Worm (Caenorhabditis elegans): ENCODE measurements around the gene ZK287.7.
A peak's percentile ranks its signal among the peaks of the same experiment; 100 is the strongest.

The ZK287.7 gene

ce11 chrV:9692649-9693112, at the start of gene ZK287.7:
Gene ZK287.7 (plus strand): TSS chrV:9693062.
- TF ChIP-seq php-3 (GFP tag; IDR thresholded peaks at IDR 0.05), result no peak
- no peak for TF ChIP-seq lir-3 (tag; optimal IDR thresholded peaks at IDR 0.05)
- no peak for TF ChIP-seq mdl-1 (tag; optimal IDR thresholded peaks at IDR 0.05)
- TF ChIP-seq sdz-12 (GFP tag; optimal IDR thresholded peaks at IDR 0.05), result no peak
- TF ChIP-seq nhr-77 (tag; optimal IDR thresholded peaks at IDR 0.05), result no peak

DNA sequence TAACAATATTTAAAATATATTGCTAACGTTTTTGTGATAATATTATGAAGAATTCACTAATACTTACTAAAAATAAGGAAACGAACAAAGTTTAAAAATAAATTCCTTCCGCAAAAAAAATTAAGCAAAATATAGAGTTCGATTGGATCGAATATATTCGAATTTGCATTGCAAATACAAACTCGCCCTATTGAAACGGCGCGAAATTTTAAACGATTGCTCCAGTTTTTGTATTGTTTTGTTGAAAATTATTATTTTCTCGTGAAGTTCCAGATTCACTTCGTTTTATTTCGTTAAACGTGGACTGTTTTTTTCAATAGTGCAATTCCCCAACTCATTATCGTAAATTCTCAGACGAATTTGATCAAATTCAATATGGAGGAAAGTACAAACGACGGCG, 47.4 kb upstream of the ZK287.7 start, which contains the start of the genes atl-1 and hcp-2:
Gene atl-1, minus strand, starts transcription at position 89 of the 400 bp plus-strand sequence.
Gene hcp-2, plus strand, starts transcription at position 353 of the 400 bp plus-strand sequence.
- TF ChIP-seq ctbp-1 (GFP tag; IDR thresholded peaks at IDR 0.05) (no peak), lin-15B (tag; optimal IDR thresholded peaks at IDR 0.05) (no peak), madf-9 (GFP tag; conservative IDR thresholded peaks at IDR 0.05) (no peak), nhr-41 (GFP tag; IDR thresholded peaks at IDR 0.05) (no peak), dpl-1 (GFP tag; optimal IDR thresholded peaks at IDR 0.05) (peak; percentile 62), hmg-1.1 (GFP tag; IDR thresholded peaks at IDR 0.05) (no peak)

DNA sequence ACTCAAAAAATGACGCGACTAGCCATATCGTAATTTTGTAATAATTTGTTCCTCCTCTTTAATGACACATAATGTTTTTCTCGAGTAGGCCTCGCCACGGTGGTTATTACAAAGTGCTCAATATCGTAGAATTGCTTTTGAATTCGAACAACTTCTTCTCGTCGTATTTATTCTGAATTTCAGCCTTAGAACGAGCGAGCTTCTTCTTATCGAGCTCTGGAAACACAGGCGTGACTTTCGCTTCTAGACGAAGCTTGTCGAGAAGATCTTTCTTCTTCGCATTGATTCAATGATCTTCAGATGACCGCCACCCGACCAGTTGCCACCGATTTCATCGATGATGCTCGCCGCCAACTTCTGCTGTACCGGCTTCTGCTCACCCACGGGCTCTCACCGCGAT, 41.6 kb upstream of the ZK287.7 start, which contains the start of gene T06E4.21:
Gene T06E4.21, plus strand, starts transcription at position 301 of the 400 bp plus-strand sequence.
- TF ChIP-seq lin-1 (GFP tag; IDR thresholded peaks at IDR 0.05) (no peak), ceh-20 (GFP tag; IDR thresholded peaks at IDR 0.05) (no peak), T20F7.1 (GFP tag; optimal IDR thresholded peaks at IDR 0.05) (no peak), lim-7 (GFP tag; IDR thresholded peaks at IDR 0.05) (no peak), duxl-1 (tag; optimal IDR thresholded peaks at IDR 0.05; ENCODE audit: poor library complexity) (no peak), pha-4 (GFP tag; IDR thresholded peaks at IDR 0.05) (no peak), pha-4 (tag; optimal IDR thresholded peaks at IDR 0.05) (no peak)

DNA sequence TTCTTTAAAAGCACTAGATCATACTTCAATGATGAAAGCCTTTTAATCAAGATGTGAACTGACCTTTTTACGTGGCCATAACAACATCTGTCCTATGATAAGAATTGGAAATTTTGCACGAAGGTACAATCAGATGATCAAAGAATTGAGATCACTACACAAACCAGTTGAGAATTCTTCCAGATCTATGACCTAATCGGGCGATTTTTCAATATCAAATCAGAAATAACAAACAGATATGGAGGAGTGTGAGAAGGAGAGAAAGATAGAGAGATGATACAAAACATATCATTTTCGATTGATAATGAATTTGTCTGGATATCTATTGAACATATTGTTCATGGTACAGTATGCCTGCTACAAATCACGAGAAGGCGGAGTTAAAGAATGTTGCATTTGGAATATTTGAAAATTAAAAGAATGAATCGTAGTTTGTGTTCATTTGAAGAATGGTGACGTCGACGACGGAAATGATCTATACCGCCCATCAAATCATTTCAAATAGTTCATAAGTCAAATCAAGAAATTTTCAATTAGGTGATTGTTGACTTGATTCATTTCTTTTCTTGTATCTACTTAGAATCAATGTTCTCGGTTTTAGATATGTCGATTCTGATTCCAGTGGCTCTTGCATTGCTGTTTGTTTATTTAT, 38.6 kb upstream of the ZK287.7 start, which contains the start of gene cyp-29A4:
Gene cyp-29A4, plus strand, starts transcription at position 602 of the 652 bp plus-strand sequence.
- TF ChIP-seq T20F7.1 (GFP tag; optimal IDR thresholded peaks at IDR 0.05), result no peak
- no peak for TF ChIP-seq Y105C5A.15 (GFP tag; IDR thresholded peaks at IDR 0.05)
- TF ChIP-seq nhr-28 (tag; optimal IDR thresholded peaks at IDR 0.05), result peak; percentile 86
- peak; percentile 2 for TF ChIP-seq aha-1 (tag)
- TF ChIP-seq ZK337.2 (GFP tag; IDR thresholded peaks at IDR 0.05), result no peak
- no peak for TF ChIP-seq jun-1 (tag; optimal IDR thresholded peaks at IDR 0.05)
- no peak for TF ChIP-seq vab-7 (GFP tag; IDR thresholded peaks at IDR 0.05)
- no peak for TF ChIP-seq mes-2 (tag; optimal IDR thresholded peaks at IDR 0.05; ENCODE audit: poor library complexity, severe bottlenecking)
- TF ChIP-seq egl-43 (GFP tag; IDR thresholded peaks at IDR 0.05), result no peak
- no peak for TF ChIP-seq T26A8.4 (GFP tag; IDR thresholded peaks at IDR 0.05)
- TF ChIP-seq Y75B8A.6 (GFP tag; IDR thresholded peaks at IDR 0.05), result no peak
- no peak for TF ChIP-seq F37D6.2 (tag; optimal IDR thresholded peaks at IDR 0.05)
- TF ChIP-seq nhr-77 (tag; optimal IDR thresholded peaks at IDR 0.05), result no peak
- TF ChIP-seq hmg-1.1 (GFP tag; IDR thresholded peaks at IDR 0.05), result no peak
- TF ChIP-seq egl-27 (tag; optimal IDR thresholded peaks at IDR 0.05), result no peak
- TF ChIP-seq ZK546.5 (tag; optimal IDR thresholded peaks at IDR 0.05), result no peak
- TF ChIP-seq unc-62 (GFP tag; optimal IDR thresholded peaks at IDR 0.05 in 1 of 2), result peak in 1 of 2 experiments; percentile 66
- TF ChIP-seq unc-62 (tag; optimal IDR thresholded peaks at IDR 0.05), result no peak

DNA sequence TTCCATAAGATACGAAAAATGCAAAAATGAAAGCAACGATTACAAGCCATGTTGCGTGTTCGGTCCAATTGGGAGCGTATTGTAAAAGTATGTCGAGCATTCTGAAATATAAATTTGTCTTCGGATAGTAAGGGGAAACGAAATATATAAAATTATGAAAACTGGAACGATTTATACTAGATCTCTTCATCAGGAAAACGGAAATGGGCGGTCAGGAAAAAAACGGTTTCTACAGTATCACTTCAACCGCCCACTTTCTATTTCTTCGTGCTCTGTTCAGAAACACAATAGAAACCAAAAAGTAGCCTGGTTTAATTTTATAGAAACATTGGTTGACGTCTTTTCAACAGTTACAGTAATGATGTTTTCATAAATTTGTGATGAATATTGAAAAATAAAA, 31.3 kb upstream of the ZK287.7 start, which contains the start of gene pitr-4:
Gene pitr-4, minus strand, starts transcription at position 101 of the 400 bp plus-strand sequence.
- no peak for TF ChIP-seq ctbp-1 (GFP tag; IDR thresholded peaks at IDR 0.05)
- no peak for TF ChIP-seq ceh-32 (tag; optimal IDR thresholded peaks at IDR 0.05; ENCODE audit: poor library complexity)
- no peak for TF ChIP-seq zfp-2 (tag; optimal IDR thresholded peaks at IDR 0.05)
- no peak for TF ChIP-seq nhr-237 (tag; optimal IDR thresholded peaks at IDR 0.05)
- no peak for TF ChIP-seq nhr-28 (tag; optimal IDR thresholded peaks at IDR 0.05)
- no peak for TF ChIP-seq snpc-4 (tag; optimal IDR thresholded peaks at IDR 0.05)
- no peak for TF ChIP-seq pqm-1 (tag; optimal IDR thresholded peaks at IDR 0.05)
- no peak for TF ChIP-seq lin-13 (GFP tag; optimal IDR thresholded peaks at IDR 0.05)
- TF ChIP-seq madf-9 (GFP tag; conservative IDR thresholded peaks at IDR 0.05), result no peak
- TF ChIP-seq attf-4 (tag; optimal IDR thresholded peaks at IDR 0.05), result no peak
- TF ChIP-seq set-16 (GFP tag; IDR thresholded peaks at IDR 0.05), result no peak
- TF ChIP-seq zip-2 (tag; optimal IDR thresholded peaks at IDR 0.05), result no peak
- TF ChIP-seq mxl-2 (GFP tag; conservative IDR thresholded peaks at IDR 0.05), result no peak
- TF ChIP-seq T26A8.4 (GFP tag; IDR thresholded peaks at IDR 0.05), result no peak
